Worm (Caenorhabditis elegans) whole organism, late embryonic: ENCODE measurements around the gene F40G9.9.
"Not testable (repeated sequence)": the region's sequence is repeated elsewhere in the genome, so short reads cannot be mapped to it uniquely, and the experiment has no call there.

Source experiments
- ahr-1 ChIP-seq: sonication (generic microtip); optimal IDR thresholded peaks from 2 replicates; lab custom pipeline; 2016; ENCODE audit warnings: missing genetic modification characterization, missing compliant biosample characterization
- ceh-18 ChIP-seq: sonication (generic microtip); optimal IDR thresholded peaks from 2 replicates; lab custom pipeline; 2016; ENCODE audit warnings: missing genetic modification characterization, missing compliant biosample characterization
- ceh-2 ChIP-seq: sonication (generic microtip); optimal IDR thresholded peaks from 2 replicates; lab custom pipeline; 2016; ENCODE audit warnings: missing genotype, missing genetic modification characterization, missing compliant biosample characterization
- ceh-22 ChIP-seq: sonication (generic microtip); optimal IDR thresholded peaks from 2 replicates; lab custom pipeline; 2017; ENCODE audit warnings: missing biosample characterization, missing genetic modification characterization
- ceh-30 ChIP-seq: fragments of 150-350 bp; optimal IDR thresholded peaks from 2 replicates; lab custom pipeline; 2014; ENCODE audit warnings: missing biosample characterization, missing genetic modification characterization
- dve-1 ChIP-seq: sonication (generic microtip); optimal IDR thresholded peaks from 2 replicates; lab custom pipeline; 2017; ENCODE audit warnings: antibody characterized with exemption, mild to moderate bottlenecking, missing genetic modification characterization, missing compliant biosample characterization
- ets-4 ChIP-seq: sonication (generic microtip); optimal IDR thresholded peaks from 2 replicates; lab custom pipeline; 2016; ENCODE audit warnings: missing genetic modification characterization, missing compliant biosample characterization
- hlh-13 ChIP-seq: fragments of 200-800 bp; sonication (Bioruptor generic); optimal IDR thresholded peaks from 2 replicates; lab custom pipeline; 2018; ENCODE audit warnings: mild to moderate bottlenecking, missing genetic modification characterization, missing compliant biosample characterization
- hlh-30 ChIP-seq: sonication (generic microtip); optimal IDR thresholded peaks from 2 replicates; lab custom pipeline; 2017; ENCODE audit warnings: antibody characterized with exemption, missing genetic modification characterization, missing compliant biosample characterization; ENCODE audit not compliant: insufficient read depth
- madf-2 ChIP-seq: sonication (generic microtip); optimal IDR thresholded peaks from 2 replicates; lab custom pipeline; 2017; ENCODE audit warnings: missing genetic modification characterization, missing compliant biosample characterization
- mec-3 ChIP-seq: sonication (generic microtip); optimal IDR thresholded peaks from 2 replicates; lab custom pipeline; 2016; ENCODE audit warnings: borderline replicate concordance, missing genetic modification characterization, missing compliant biosample characterization
- nfya-1 ChIP-seq: sonication (generic microtip); optimal IDR thresholded peaks from 2 replicates; lab custom pipeline; 2017; ENCODE audit warnings: missing genetic modification characterization, mild to moderate bottlenecking, missing compliant biosample characterization, antibody characterized with exemption, moderate library complexity
- nhr-11 ChIP-seq: fragments of 150-350 bp; optimal IDR thresholded peaks from 2 replicates; lab custom pipeline; 2014; ENCODE audit warnings: missing biosample characterization, missing genetic modification characterization
- nhr-232 ChIP-seq: sonication (generic microtip); optimal IDR thresholded peaks from 2 replicates; lab custom pipeline; 2016; ENCODE audit warnings: missing genetic modification characterization, missing compliant biosample characterization
- odd-2 ChIP-seq: sonication (generic microtip); optimal IDR thresholded peaks from 2 replicates; lab custom pipeline; 2017; ENCODE audit warnings: antibody characterized with exemption, mild to moderate bottlenecking, missing genetic modification characterization, missing compliant biosample characterization
- pha-4 ChIP-seq: fragments of 150-350 bp; optimal IDR thresholded peaks from 2 replicates; lab custom pipeline; 2018; ENCODE audit warnings: missing biosample characterization, missing genetic modification reagents, missing genetic modification characterization
- pqm-1 ChIP-seq: sonication (generic microtip); optimal IDR thresholded peaks from 2 replicates; lab custom pipeline; 2016; ENCODE audit warnings: missing genetic modification characterization, missing compliant biosample characterization
- ref-2 ChIP-seq: sonication (generic microtip); optimal IDR thresholded peaks from 2 replicates; lab custom pipeline; 2016; ENCODE audit warnings: missing genetic modification characterization, missing compliant biosample characterization
- rnt-1 ChIP-seq: sonication (generic microtip); optimal IDR thresholded peaks from 2 replicates; lab custom pipeline; 2016; ENCODE audit warnings: missing genetic modification characterization, missing compliant biosample characterization
- syd-9 ChIP-seq: sonication (generic microtip); optimal IDR thresholded peaks from 2 replicates; lab custom pipeline; 2016; ENCODE audit warnings: mild to moderate bottlenecking, missing genetic modification characterization, moderate library complexity, missing compliant biosample characterization
- tbx-7 ChIP-seq: sonication (generic microtip); optimal IDR thresholded peaks from 2 replicates; lab custom pipeline; 2016; ENCODE audit warnings: missing genotype, missing genetic modification characterization, missing compliant biosample characterization
- unc-86 ChIP-seq: sonication (generic microtip); optimal IDR thresholded peaks from 2 replicates; lab custom pipeline; 2016; ENCODE audit warnings: missing genetic modification characterization, missing compliant biosample characterization
- zip-5 ChIP-seq: sonication (generic microtip); optimal IDR thresholded peaks from 2 replicates; lab custom pipeline; 2016; ENCODE audit warnings: missing genetic modification characterization, missing compliant biosample characterization
- ztf-16 ChIP-seq: sonication (generic microtip); optimal IDR thresholded peaks from 2 replicates; lab custom pipeline; 2017; ENCODE audit warnings: missing genetic modification characterization, missing compliant biosample characterization

The F40G9.9 gene

DNA sequence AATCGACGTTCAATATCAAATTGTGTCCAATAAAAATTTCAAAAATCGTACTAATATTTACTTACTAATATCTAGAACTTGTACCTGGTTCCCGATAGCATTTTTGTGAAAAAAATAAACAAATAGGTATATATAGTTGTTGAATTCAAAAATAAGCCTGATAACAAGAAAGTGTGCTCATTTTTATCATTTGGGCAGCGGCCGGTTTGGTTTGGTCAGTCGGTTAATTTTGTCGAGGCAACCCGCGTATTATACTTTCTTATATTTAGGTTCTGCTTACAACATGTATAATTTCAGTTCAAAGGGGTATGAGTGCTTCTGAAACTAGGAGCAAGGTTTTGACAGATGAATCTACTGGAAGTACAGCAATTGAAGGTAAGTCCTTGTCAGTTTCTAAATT, 40.9 kb downstream of the F40G9.9 start, which contains the start of the genes nhr-280 and C29F9.2:
Gene nhr-280, minus strand, starts transcription at position 101 of the 400 bp plus-strand sequence.
Gene C29F9.2, plus strand, starts transcription at position 298 of the 400 bp plus-strand sequence.
- TF ChIP-seq ceh-2, result no peak
- TF ChIP-seq, all 69 proteins: peak for 0

DNA sequence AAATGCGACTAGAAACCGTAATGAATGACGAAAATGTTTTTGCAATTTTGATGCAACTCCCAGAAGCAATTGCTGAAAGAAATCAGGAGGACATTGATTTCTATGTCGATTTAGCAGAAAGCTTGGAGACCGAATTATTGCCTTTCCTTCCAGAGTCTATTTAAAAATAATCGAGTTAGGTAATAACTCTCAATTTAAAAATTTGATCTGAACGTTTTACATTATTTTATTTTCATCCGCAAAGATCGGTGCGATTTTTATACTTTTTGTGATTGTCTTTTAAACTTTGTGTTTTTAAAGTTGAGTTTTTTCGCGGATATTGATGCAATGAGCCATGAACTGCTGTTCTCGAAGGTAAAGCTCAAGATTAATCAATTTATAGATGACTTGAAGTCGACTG, 47.0 kb downstream of the F40G9.9 start, which contains the start of gene pals-23:
Gene pals-23, plus strand, starts transcription at position 301 of the 400 bp plus-strand sequence.
- TF ChIP-seq pha-4, result no peak
- no peak for TF ChIP-seq rnt-1 (tag; lab: Kevin White, UChicago)
- TF ChIP-seq ceh-22 (tag; lab: Kevin White, UChicago), result no peak
- no peak for TF ChIP-seq ets-4 (tag; lab: Kevin White, UChicago)
- TF ChIP-seq pqm-1 (tag; lab: Kevin White, UChicago), result no peak
- TF ChIP-seq ceh-18 (tag; lab: Kevin White, UChicago), result no peak
- TF ChIP-seq ceh-30 (tag; lab: Kevin White, UChicago), result no peak
- TF ChIP-seq ahr-1, result no peak
- no peak for TF ChIP-seq hlh-30 (tag; lab: Kevin White, UChicago)
- no peak for TF ChIP-seq tbx-7
- no peak for TF ChIP-seq ztf-16
- no peak for TF ChIP-seq zip-5 (tag; lab: Kevin White, UChicago)
- no peak for TF ChIP-seq ref-2 (tag; lab: Kevin White, UChicago)
- TF ChIP-seq dve-1, result no peak
- no peak for TF ChIP-seq nhr-232
- TF ChIP-seq mec-3 (tag; lab: Kevin White, UChicago), result no peak
- TF ChIP-seq odd-2, result no peak
- no peak for TF ChIP-seq nfya-1 (tag; lab: Kevin White, UChicago)
- no peak for TF ChIP-seq madf-2 (tag; lab: Kevin White, UChicago)
- TF ChIP-seq hlh-13, result no peak

- not testable (repeated sequence) for TF ChIP-seq syd-9, nhr-11, unc-86 (tag; lab: Kevin White, UChicago)
Measured at ce11 chrIII:121983-122449, 49.5 kb downstream of the F40G9.9 start, which contains the start of gene C29F9.12. TSS of gene C29F9.12 (minus strand) at chrIII:122033.
